Worm (Caenorhabditis elegans) whole organism, young adult: ENCODE measurements around the gene puf-5.

Source experiments
- C17E4.6 ChIP-seq: fragments of 200-800 bp; sonication (Bioruptor generic); IDR thresholded peaks from 2 replicates; pipeline ENCODE4 v1.3.6; 2022; ENCODE audit warnings: missing genetic modification reagents, missing genetic modification characterization, missing compliant biosample characterization
- K12H6.12 ChIP-seq: fragments of 200-800 bp; sonication (Bioruptor generic); optimal IDR thresholded peaks from 2 replicates; lab custom pipeline; 2018; ENCODE audit warnings: mild to moderate bottlenecking, missing genetic modification characterization, missing compliant biosample characterization
- Y56A3A.18 ChIP-seq: fragments of 200-800 bp; sonication (Bioruptor generic); IDR thresholded peaks from 2 replicates; pipeline ENCODE4 v1.3.6; 2022; ENCODE audit warnings: missing genetic modification reagents, missing genetic modification characterization, missing compliant biosample characterization
- Y79H2A.3 ChIP-seq: fragments of 200-800 bp; sonication (Bioruptor generic); conservative IDR thresholded peaks from 2 replicates; pipeline ENCODE4 v1.3.6; 2022; ENCODE audit warnings: missing genetic modification reagents, missing genetic modification characterization, missing compliant biosample characterization
- aptf-3 ChIP-seq: fragments of 200-800 bp; sonication (Bioruptor generic); IDR thresholded peaks from 2 replicates; pipeline ENCODE4 v1.3.6; 2022; ENCODE audit warnings: missing genetic modification characterization, missing compliant biosample characterization
- bed-1 ChIP-seq: fragments of 200-800 bp; sonication (Bioruptor generic); IDR thresholded peaks from 2 replicates; pipeline ENCODE4 v1.3.6; 2022; ENCODE audit warnings: missing genetic modification reagents, missing genetic modification characterization, missing compliant biosample characterization
- ccch-3 ChIP-seq: fragments of 200-800 bp; sonication (Bioruptor generic); optimal IDR thresholded peaks from 2 replicates; lab custom pipeline; 2018; ENCODE audit warnings: mild to moderate bottlenecking, missing genetic modification characterization, missing compliant biosample characterization
- dpl-1 ChIP-seq: fragments of 150-350 bp; optimal IDR thresholded peaks from 2 replicates; lab custom pipeline; 2014; ENCODE audit warnings: missing biosample characterization, missing genetic modification reagents, missing genetic modification characterization
- him-1 ChIP-seq: sonication (generic microtip); optimal IDR thresholded peaks from 2 replicates; lab custom pipeline; 2016; ENCODE audit warnings: missing genotype, missing genetic modification reagents, missing genetic modification characterization, missing compliant biosample characterization
- hrde-1 ChIP-seq: sonication (generic microtip); optimal IDR thresholded peaks from 2 replicates; lab custom pipeline; 2016; ENCODE audit warnings: missing genetic modification characterization, mild to moderate bottlenecking, missing compliant biosample characterization, moderate library complexity, missing genotype, missing genetic modification reagents, borderline replicate concordance
- nfya-2 ChIP-seq: fragments of 200-800 bp; sonication (Bioruptor generic); IDR thresholded peaks from 2 replicates; pipeline ENCODE4 v1.3.6; 2022; ENCODE audit warnings: missing genetic modification reagents, missing genetic modification characterization, missing compliant biosample characterization
- pha-4 ChIP-seq: fragments of 150-350 bp; sonication (generic microtip); optimal IDR thresholded peaks from 2 replicates; lab custom pipeline; 2014; ENCODE audit warnings: missing biosample characterization, missing genetic modification reagents, missing genetic modification characterization
- snpc-4 ChIP-seq, 5 experiments: fragments of 150-350 bp in 1 of 5; sonication (generic microtip) in 4 of 5; optimal IDR thresholded peaks; 2 replicates each; lab custom pipeline; 2014 to 2018; ENCODE audit warnings: missing genetic modification characterization in 5 of 5, missing biosample characterization in 3 of 5, antibody characterized with exemption in 2 of 5, mild to moderate bottlenecking in 2 of 5, missing compliant biosample characterization in 2 of 5, missing genotype in 2 of 5, moderate library complexity in 2 of 5, missing genetic modification reagents in 1 of 5
- unc-130 ChIP-seq: sonication (generic microtip); optimal IDR thresholded peaks from 2 replicates; lab custom pipeline; 2016; ENCODE audit warnings: missing genetic modification reagents, missing genetic modification characterization, missing compliant biosample characterization

- TF ChIP-seq Y56A3A.18, result no peak
- no peak for TF ChIP-seq snpc-4 (GFP tag; optimal IDR thresholded peaks at IDR 0.05; lab: Kevin White, UChicago)
- TF ChIP-seq snpc-4 (tag; optimal IDR thresholded peaks at IDR 0.05; lab: Kevin White, UChicago), result no peak
- no peak for TF ChIP-seq pha-4 (tag; lab: Kevin White, UChicago)
- no peak for TF ChIP-seq C17E4.6 (GFP tag; lab: Robert Waterston, UW)
- no peak for TF ChIP-seq ccch-3 (GFP tag; lab: Kevin White, UChicago)
- TF ChIP-seq Y79H2A.3 (GFP tag; lab: Robert Waterston, UW), result no peak
- no peak for TF ChIP-seq nfya-2 (GFP tag; lab: Robert Waterston, UW)
- TF ChIP-seq him-1 (tag; lab: Kevin White, UChicago), result no peak
- no peak for TF ChIP-seq unc-130 (GFP tag; lab: Kevin White, UChicago)
- no peak for TF ChIP-seq K12H6.12
- TF ChIP-seq hrde-1, result no peak
- no peak for TF ChIP-seq bed-1 (GFP tag; lab: Robert Waterston, UW)
- no peak for TF ChIP-seq dpl-1
- no peak for TF ChIP-seq aptf-3 (GFP tag; lab: Robert Waterston, UW)
Measured at ce11 chrII:8590684-8591083, 15.3 kb downstream of the puf-5 start, which contains the start of gene aptf-4.
